Worm (Caenorhabditis elegans): Measurements from ENCODE around the gene asb-2.
A peak's percentile ranks its signal among the peaks of the same experiment; 100 is the strongest.

Gene asb-2

ce11 chrX:4444843-4445242 lies 24.7 kb upstream of the asb-2 start (continued):
- 0 out of 2 replicates have a peak, but pooled peaks have one; percentile 14 for TF ChIP-seq madf-9 (GFP tag; conservative IDR thresholded peaks at IDR 0.05)
- TF ChIP-seq dmd-9 (GFP tag; IDR thresholded peaks at IDR 0.05): no peak
- peak; percentile 74 for TF ChIP-seq mes-2 (tag; optimal IDR thresholded peaks at IDR 0.05; ENCODE audit: poor library complexity, severe bottlenecking)
- no peak for TF ChIP-seq lsy-2 (tag; optimal IDR thresholded peaks at IDR 0.05)
- TF ChIP-seq F37D6.2 (tag; optimal IDR thresholded peaks at IDR 0.05): no peak
- peak; percentile 13 to 75 for TF ChIP-seq daf-16 (GFP tag; optimal IDR thresholded peaks at IDR 0.05)
- peak; percentile 73 for TF ChIP-seq daf-16 (tag; optimal IDR thresholded peaks at IDR 0.05)
- TF ChIP-seq ctbp-1 (GFP tag; IDR thresholded peaks at IDR 0.05): 0 out of 2 replicates have a peak, but pooled peaks have one; percentile 41
- peak; percentile 73 for TF ChIP-seq vab-7 (GFP tag; IDR thresholded peaks at IDR 0.05)
- TF ChIP-seq mxl-3 (GFP tag; optimal IDR thresholded peaks at IDR 0.05): peak; percentile 4
- TF ChIP-seq hif-1 (tag; optimal IDR thresholded peaks at IDR 0.05): no peak
- no peak for TF ChIP-seq mxl-2 (GFP tag; conservative IDR thresholded peaks at IDR 0.05)
- no peak for TF ChIP-seq nhr-237 (tag; optimal IDR thresholded peaks at IDR 0.05)
- TF ChIP-seq madf-5 (GFP tag; IDR thresholded peaks at IDR 0.05): 0 out of 4 replicates have a peak, but pooled peaks of 1 of the 2 experiments have one; percentile 67
- TF ChIP-seq zag-1 (tag; optimal IDR thresholded peaks at IDR 0.05): no peak
- TF ChIP-seq egl-43 (GFP tag; IDR thresholded peaks at IDR 0.05): peak; percentile 77
- TF ChIP-seq R02D3.7 (tag; optimal IDR thresholded peaks at IDR 0.05): no peak
- no peak for TF ChIP-seq nhr-6 (tag; optimal IDR thresholded peaks at IDR 0.05)
- peak; percentile 21 for TF ChIP-seq ztf-7 (tag; optimal IDR thresholded peaks at IDR 0.05)
- TF ChIP-seq mep-1 (tag; optimal IDR thresholded peaks at IDR 0.05): peak; percentile 55
- TF ChIP-seq F26F4.8 (GFP tag; conservative IDR thresholded peaks at IDR 0.05): 0 out of 2 replicates have a peak, but pooled peaks have one; percentile 43
- peak; percentile 76; the same call in 1 of the 2 replicates for TF ChIP-seq F44E2.7 (GFP tag; IDR thresholded peaks at IDR 0.05)
- TF ChIP-seq dmd-6 (GFP tag; IDR thresholded peaks at IDR 0.05): peak; percentile 54
- TF ChIP-seq lim-7 (GFP tag; IDR thresholded peaks at IDR 0.05): peak; percentile 91
- peak; percentile 48 for TF ChIP-seq unc-130 (GFP tag; optimal IDR thresholded peaks at IDR 0.05)
- peak; percentile 2 for TF ChIP-seq rbr-2 (tag; optimal IDR thresholded peaks at IDR 0.05)
- TF ChIP-seq fos-1 (tag; optimal IDR thresholded peaks at IDR 0.05): no peak
- peak; percentile 72 for TF ChIP-seq lin-38 (GFP tag; IDR thresholded peaks at IDR 0.05)
- TF ChIP-seq snpc-1.2 (GFP tag; IDR thresholded peaks at IDR 0.05): peak; percentile 82
- TF ChIP-seq nhr-77 (tag; optimal IDR thresholded peaks at IDR 0.05): no peak
- peak; percentile 20 for TF ChIP-seq F10B5.3 (tag; optimal IDR thresholded peaks at IDR 0.05)
- TF ChIP-seq mdl-1 (tag; optimal IDR thresholded peaks at IDR 0.05): peak in 1 of 2 experiments; percentile 33
- TF ChIP-seq tra-1 (GFP tag; IDR thresholded peaks at IDR 0.05): peak; percentile 70; the same call in 1 of the 2 replicates
- peak; percentile 32; the same call in 1 of the 2 replicates for TF ChIP-seq ceh-20 (GFP tag; IDR thresholded peaks at IDR 0.05)
- 0 out of 2 replicates have a peak, but pooled peaks have one; percentile 12 for TF ChIP-seq Y48G9A.11 (GFP tag; IDR thresholded peaks at IDR 0.05)
- no peak for TF ChIP-seq nhr-48 (tag; optimal IDR thresholded peaks at IDR 0.05)
- TF ChIP-seq lir-3 (tag; optimal IDR thresholded peaks at IDR 0.05): peak; percentile 9
- TF ChIP-seq aly-2 (tag; optimal IDR thresholded peaks at IDR 0.05): no peak
- no peak for TF ChIP-seq daf-19 (GFP tag; conservative IDR thresholded peaks at IDR 0.05)
- peak; percentile 71 for TF ChIP-seq hmg-1.1 (GFP tag; IDR thresholded peaks at IDR 0.05)
- TF ChIP-seq hlh-11 (tag; optimal IDR thresholded peaks at IDR 0.05): peak; percentile 25
- no peak for TF ChIP-seq sdz-12 (GFP tag; optimal IDR thresholded peaks at IDR 0.05)
- no peak for TF ChIP-seq ama-1 (optimal IDR thresholded peaks at IDR 0.05)
